Fruit fly (Drosophila melanogaster): ENCODE data around the gene BBIP1.

BBIP1 gene

DNA sequence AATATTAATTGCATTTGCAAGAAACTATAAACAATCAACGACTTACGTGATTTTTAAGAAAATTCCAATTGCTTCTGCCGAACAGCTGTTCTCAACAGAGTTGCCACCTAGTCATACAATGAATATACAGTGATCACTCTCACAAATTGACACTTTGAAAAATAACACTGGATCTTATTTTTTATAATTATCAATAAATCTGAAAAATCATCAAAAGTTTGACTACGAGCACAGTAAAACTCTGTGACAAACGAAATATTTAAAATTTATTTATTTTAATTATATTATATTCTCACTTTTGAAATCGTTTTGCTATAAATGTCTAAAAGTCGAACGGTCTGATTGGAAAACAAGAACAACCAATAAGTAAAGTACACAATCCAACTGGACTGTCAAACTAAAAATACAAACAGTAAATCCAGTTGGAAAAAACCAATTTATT, 4.2 kb upstream of the BBIP1 start, which contains the start of gene CG34117:
TSS of gene CG34117 (minus strand) at position 103 of the 442 bp plus-strand sequence.
- TF ChIP-seq toe (GFP tag; optimal IDR thresholded peaks at IDR 0.05) (peak; percentile 62), pad (GFP tag; optimal IDR thresholded peaks at IDR 0.05) (peak; percentile 56), cnc (optimal IDR thresholded peaks at IDR 0.05) (no peak), CG33017 (tag; optimal IDR thresholded peaks at IDR 0.05) (peak; percentile 76), CG14711 (tag; optimal IDR thresholded peaks at IDR 0.05) (peak; percentile 84), ovo (GFP tag; optimal IDR thresholded peaks at IDR 0.05) (no peak), bab1 (GFP tag; optimal IDR thresholded peaks at IDR 0.05) (peak; percentile 93), CG7045 (GFP tag; optimal IDR thresholded peaks at IDR 0.05) (peak; percentile 65), CG5204 (GFP tag; optimal IDR thresholded peaks at IDR 0.05) (peak; percentile 52), CG1620 (GFP tag; optimal IDR thresholded peaks at IDR 0.05) (peak; percentile 69), kay (GFP tag; ENCODE audit: borderline replicate concordance) (no peak), Crg-1 (GFP tag; optimal IDR thresholded peaks at IDR 0.05) (peak; percentile 70), tj (GFP tag; optimal IDR thresholded peaks at IDR 0.05) (peak; percentile 52), CG11617 (GFP tag; optimal IDR thresholded peaks at IDR 0.05) (peak; percentile 82), Clk (GFP tag; optimal IDR thresholded peaks at IDR 0.05) (peak; percentile 5), CG12768 (GFP tag; optimal IDR thresholded peaks at IDR 0.05) (peak; percentile 72), Hr96 (GFP tag; optimal IDR thresholded peaks at IDR 0.05) (peak; percentile 34), CG7101 (tag; optimal IDR thresholded peaks at IDR 0.05) (peak; percentile 89), Mnt (GFP tag; optimal IDR thresholded peaks at IDR 0.05) (peak; percentile 62), cic (GFP tag; optimal IDR thresholded peaks at IDR 0.05) (no peak)

DNA sequence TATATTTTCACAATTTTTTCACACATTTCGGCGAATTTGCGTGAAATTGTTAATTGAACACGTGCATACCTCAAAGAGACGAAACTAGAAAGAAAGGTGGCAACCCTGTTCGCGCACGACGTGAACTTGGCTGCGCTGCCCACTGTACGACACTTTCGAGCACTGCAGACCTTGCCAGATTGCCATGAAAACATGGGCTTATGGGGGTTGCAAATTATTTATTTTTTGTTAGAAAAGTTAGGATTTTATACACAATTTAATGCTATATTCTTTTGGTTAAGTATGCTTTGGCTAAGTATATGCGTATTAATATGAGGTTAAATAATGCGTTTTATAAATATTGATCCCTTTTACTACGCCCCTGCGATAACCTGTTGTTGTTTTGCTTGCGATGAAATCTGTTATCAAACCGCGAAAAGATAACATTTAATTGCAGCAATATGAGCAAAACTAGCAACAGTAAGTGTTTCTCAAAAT, 3.0 kb upstream of the BBIP1 start, which contains the start of the genes RpL34b and CG8132:
TSS of gene RpL34b (minus strand) at position 100 of the 477 bp plus-strand sequence.
TSS of gene CG8132 (plus strand) at position 369 of the 477 bp plus-strand sequence.
- TF ChIP-seq Clk (GFP tag; optimal IDR thresholded peaks at IDR 0.05) = peak; percentile 94
- peak; percentile 99 for TF ChIP-seq CG1620 (GFP tag; optimal IDR thresholded peaks at IDR 0.05)
- no peak for TF ChIP-seq kay (GFP tag; ENCODE audit: borderline replicate concordance)
- peak; percentile 97 for TF ChIP-seq CG33017 (tag; optimal IDR thresholded peaks at IDR 0.05)
- peak; percentile 98 for TF ChIP-seq ovo (GFP tag; optimal IDR thresholded peaks at IDR 0.05)
- TF ChIP-seq pad (GFP tag; optimal IDR thresholded peaks at IDR 0.05) = peak; percentile 91
- TF ChIP-seq Crg-1 (GFP tag; optimal IDR thresholded peaks at IDR 0.05) = peak; percentile 97
- peak; percentile 94 for TF ChIP-seq CG14711 (tag; optimal IDR thresholded peaks at IDR 0.05)
- peak; percentile 96 for TF ChIP-seq CG5204 (GFP tag; optimal IDR thresholded peaks at IDR 0.05)
- peak; percentile 98 for TF ChIP-seq Hr96 (GFP tag; optimal IDR thresholded peaks at IDR 0.05)
- TF ChIP-seq CG7101 (tag; optimal IDR thresholded peaks at IDR 0.05) = peak; percentile 98
- no peak for TF ChIP-seq cnc (optimal IDR thresholded peaks at IDR 0.05)
- TF ChIP-seq cic (GFP tag; optimal IDR thresholded peaks at IDR 0.05) = peak; percentile 88
- peak; percentile 97 for TF ChIP-seq bab1 (GFP tag; optimal IDR thresholded peaks at IDR 0.05)
- TF ChIP-seq CG7045 (GFP tag; optimal IDR thresholded peaks at IDR 0.05) = peak; percentile 95
- TF ChIP-seq CG12768 (GFP tag; optimal IDR thresholded peaks at IDR 0.05) = peak; percentile 95
- TF ChIP-seq tj (GFP tag; optimal IDR thresholded peaks at IDR 0.05) = peak; percentile 87
- TF ChIP-seq CG11617 (GFP tag; optimal IDR thresholded peaks at IDR 0.05) = peak; percentile 97
- peak; percentile 100 for TF ChIP-seq Mnt (GFP tag; optimal IDR thresholded peaks at IDR 0.05)
- TF ChIP-seq toe (GFP tag; optimal IDR thresholded peaks at IDR 0.05) = peak; percentile 97

DNA sequence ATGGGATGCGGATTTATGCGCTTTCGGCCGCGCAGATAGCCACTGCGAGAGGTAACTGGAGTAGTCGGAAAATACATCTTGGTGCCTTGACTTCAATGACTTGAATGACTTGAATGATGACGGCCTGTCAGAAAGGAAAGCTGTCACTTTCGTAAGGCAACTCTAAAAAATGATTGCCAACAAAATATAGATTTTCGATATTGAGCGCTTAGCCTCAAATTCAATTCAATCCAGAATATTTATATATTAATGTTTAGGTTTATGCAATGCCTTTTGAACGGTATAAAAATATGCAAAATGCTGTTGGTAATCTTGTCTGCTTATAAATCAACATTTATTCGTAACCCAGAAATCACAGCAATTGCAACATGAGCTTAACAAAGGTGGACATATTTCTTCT, 3.9 kb downstream of the BBIP1 start, which contains the start of gene CG44261:
TSS of gene CG44261 (minus strand) at position 101 of the 400 bp plus-strand sequence.
- TF ChIP-seq pad (GFP tag; optimal IDR thresholded peaks at IDR 0.05) (no peak), ovo (GFP tag; optimal IDR thresholded peaks at IDR 0.05) (no peak), bab1 (GFP tag; optimal IDR thresholded peaks at IDR 0.05) (no peak), Clk (GFP tag; optimal IDR thresholded peaks at IDR 0.05) (no peak), Hr96 (GFP tag; optimal IDR thresholded peaks at IDR 0.05) (no peak), tj (GFP tag; optimal IDR thresholded peaks at IDR 0.05) (no peak), cic (GFP tag; optimal IDR thresholded peaks at IDR 0.05) (no peak), CG5204 (GFP tag; optimal IDR thresholded peaks at IDR 0.05) (no peak), CG12768 (GFP tag; optimal IDR thresholded peaks at IDR 0.05) (no peak), toe (GFP tag; optimal IDR thresholded peaks at IDR 0.05) (no peak), cnc (optimal IDR thresholded peaks at IDR 0.05) (no peak), CG14711 (tag; optimal IDR thresholded peaks at IDR 0.05) (no peak), Crg-1 (GFP tag; optimal IDR thresholded peaks at IDR 0.05) (no peak), CG33017 (tag; optimal IDR thresholded peaks at IDR 0.05) (no peak), kay (GFP tag; ENCODE audit: borderline replicate concordance) (no peak), CG7045 (GFP tag; optimal IDR thresholded peaks at IDR 0.05) (no peak), CG7101 (tag; optimal IDR thresholded peaks at IDR 0.05) (no peak), CG11617 (GFP tag; optimal IDR thresholded peaks at IDR 0.05) (no peak), CG1620 (GFP tag; optimal IDR thresholded peaks at IDR 0.05) (no peak)

- TF ChIP-seq ovo (GFP tag; optimal IDR thresholded peaks at IDR 0.05) (no peak), CG11617 (GFP tag; optimal IDR thresholded peaks at IDR 0.05) (no peak), tj (GFP tag; optimal IDR thresholded peaks at IDR 0.05) (no peak), Hr96 (GFP tag; optimal IDR thresholded peaks at IDR 0.05) (no peak), cic (GFP tag; optimal IDR thresholded peaks at IDR 0.05) (no peak), pad (GFP tag; optimal IDR thresholded peaks at IDR 0.05) (no peak), CG7101 (tag; optimal IDR thresholded peaks at IDR 0.05) (no peak), Clk (GFP tag; optimal IDR thresholded peaks at IDR 0.05) (no peak), CG5204 (GFP tag; optimal IDR thresholded peaks at IDR 0.05) (no peak), kay (GFP tag; ENCODE audit: borderline replicate concordance) (no peak), Mnt (GFP tag; optimal IDR thresholded peaks at IDR 0.05) (no peak), CG1620 (GFP tag; optimal IDR thresholded peaks at IDR 0.05) (no peak), cnc (optimal IDR thresholded peaks at IDR 0.05) (no peak), CG14711 (tag; optimal IDR thresholded peaks at IDR 0.05) (no peak)
These were observed 6.0 kb downstream of the BBIP1 start, which contains the start of gene betaTub85D for dm6 chr3R:9410182-9410581. betaTub85D (minus strand) TSS chr3R:9410282.

DNA sequence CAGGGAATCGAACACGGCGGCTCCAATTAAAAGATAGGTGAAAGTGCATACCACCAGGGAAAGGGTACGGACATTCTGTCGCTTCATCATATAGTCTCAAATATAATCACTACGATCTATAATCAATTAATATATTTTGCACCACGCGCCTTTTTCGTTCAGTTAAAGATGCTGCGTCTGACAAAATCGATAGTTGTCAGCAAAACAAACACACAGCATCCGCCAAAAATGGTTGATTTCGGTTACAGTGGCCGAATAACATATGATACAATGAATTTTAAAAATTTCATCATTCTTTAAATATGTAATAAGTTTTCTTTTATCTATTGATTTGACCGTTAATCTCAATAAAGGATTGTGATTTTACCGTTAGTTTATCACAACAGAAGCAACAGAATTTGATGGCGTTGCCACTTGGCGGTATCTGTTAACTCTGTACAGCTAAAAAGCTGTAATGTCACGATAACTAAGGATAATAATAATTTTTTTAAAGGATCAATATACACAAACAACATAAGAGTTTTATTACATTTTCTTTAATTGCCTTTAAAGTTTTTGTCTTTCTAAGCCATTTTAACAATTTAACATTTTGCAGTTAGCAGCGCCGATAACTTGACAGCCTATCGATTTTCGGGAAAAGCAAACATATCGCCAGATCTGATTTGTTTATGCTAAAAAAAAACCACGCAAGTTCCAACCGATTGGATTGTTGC, 7.9 kb downstream of the BBIP1 start, which contains the start of the genes Task7 and alpha-Man-IIa:
TSS of gene Task7 (minus strand) at position 366 of the 713 bp plus-strand sequence.
TSS of gene alpha-Man-IIa (plus strand) at position 621 of the 713 bp plus-strand sequence.
- no peak for TF ChIP-seq CG12768 (GFP tag; optimal IDR thresholded peaks at IDR 0.05)
- TF ChIP-seq ovo (GFP tag; optimal IDR thresholded peaks at IDR 0.05) = peak; percentile 80
- no peak for TF ChIP-seq CG1620 (GFP tag; optimal IDR thresholded peaks at IDR 0.05)

Data from whole organism, adult.